Worm (Caenorhabditis elegans): ENCODE measurements around the gene cest-10.

cest-10 gene

ce11 chrIV:7190409-7190808, 10.1 kb downstream of the cest-10 start (continued):
- TF ChIP-seq dmd-8 (GFP tag; IDR thresholded peaks at IDR 0.05), result no peak

ce11 chrIV:7191745-7192144, 11.4 kb downstream of the cest-10 start, which contains the start of gene R13A1.5:
TSS of gene R13A1.5 (minus strand) at chrIV:7191845.
- TF ChIP-seq zfp-2 (tag; optimal IDR thresholded peaks at IDR 0.05) (no peak), F49E8.2 (tag; optimal IDR thresholded peaks at IDR 0.05; ENCODE audit: borderline replicate concordance) (no peak), set-16 (GFP tag; IDR thresholded peaks at IDR 0.05) (no peak), mxl-3 (GFP tag; optimal IDR thresholded peaks at IDR 0.05) (no peak), dmd-8 (GFP tag; IDR thresholded peaks at IDR 0.05) (no peak), mxl-2 (GFP tag; conservative IDR thresholded peaks at IDR 0.05) (no peak), daf-16 (GFP tag; optimal IDR thresholded peaks at IDR 0.05) (no peak), daf-16 (tag; optimal IDR thresholded peaks at IDR 0.05) (no peak), gei-8 (GFP tag; optimal IDR thresholded peaks at IDR 0.05) (no peak), lim-7 (GFP tag; IDR thresholded peaks at IDR 0.05) (no peak), nhr-41 (GFP tag; IDR thresholded peaks at IDR 0.05) (no peak)

- TF ChIP-seq nhr-11 (tag; optimal IDR thresholded peaks at IDR 0.05) (no peak), lin-38 (GFP tag; IDR thresholded peaks at IDR 0.05) (no peak), nhr-76 (tag; optimal IDR thresholded peaks at IDR 0.05) (no peak), nhr-237 (tag; optimal IDR thresholded peaks at IDR 0.05) (no peak)
Observed at ce11 chrIV:7195734-7196133, 15.4 kb downstream of the cest-10 start, which contains the start of gene best-16. TSS of gene best-16 (minus strand) at chrIV:7195834.

- no peak for TF ChIP-seq F37D6.2 (tag; optimal IDR thresholded peaks at IDR 0.05)
- no peak for TF ChIP-seq ceh-44 (GFP tag; IDR thresholded peaks at IDR 0.05)
- no peak for TF ChIP-seq T20F7.1 (GFP tag; optimal IDR thresholded peaks at IDR 0.05)
- no peak for TF ChIP-seq daf-12 (tag; optimal IDR thresholded peaks at IDR 0.05)
- no peak for TF ChIP-seq D1046.2 (GFP tag; IDR thresholded peaks at IDR 0.05)
- no peak for TF ChIP-seq ceh-32 (tag; optimal IDR thresholded peaks at IDR 0.05; ENCODE audit: poor library complexity)
- TF ChIP-seq attf-4 (tag; optimal IDR thresholded peaks at IDR 0.05), result no peak
- no peak for TF ChIP-seq F44E2.7 (GFP tag; IDR thresholded peaks at IDR 0.05)
- TF ChIP-seq sdz-12 (GFP tag; optimal IDR thresholded peaks at IDR 0.05), result no peak
- TF ChIP-seq ztf-11 (tag; optimal IDR thresholded peaks at IDR 0.05), result no peak
Observed at ce11 chrIV:7196853-7197252, 16.5 kb downstream of the cest-10 start, which contains the start of gene unc-8. TSS of gene unc-8 (plus strand) at chrIV:7197153.

- no peak for TF ChIP-seq spr-3 (GFP tag; optimal IDR thresholded peaks at IDR 0.05)
- TF ChIP-seq ceh-82 (tag; optimal IDR thresholded peaks at IDR 0.05), result no peak
- no peak for TF ChIP-seq hlh-11 (tag; optimal IDR thresholded peaks at IDR 0.05)
- TF ChIP-seq lin-15B (tag; optimal IDR thresholded peaks at IDR 0.05), result no peak
- no peak for TF ChIP-seq madf-5 (GFP tag; IDR thresholded peaks at IDR 0.05)
- TF ChIP-seq Y5F2A.4 (GFP tag; optimal IDR thresholded peaks at IDR 0.05), result no peak
- TF ChIP-seq dve-1 (tag; optimal IDR thresholded peaks at IDR 0.05; ENCODE audit: insufficient read depth), result no peak
- no peak for TF ChIP-seq ama-1 (optimal IDR thresholded peaks at IDR 0.05)
- no peak for TF ChIP-seq nhr-111 (GFP tag; optimal IDR thresholded peaks at IDR 0.05)
- TF ChIP-seq ctbp-1 (GFP tag; IDR thresholded peaks at IDR 0.05), result no peak
- no peak for TF ChIP-seq zip-11 (GFP tag; IDR thresholded peaks at IDR 0.05)
- no peak for TF ChIP-seq mxl-2 (GFP tag; conservative IDR thresholded peaks at IDR 0.05)
- TF ChIP-seq nhr-10 (tag; optimal IDR thresholded peaks at IDR 0.05), result no peak
- no peak for TF ChIP-seq vab-7 (GFP tag; IDR thresholded peaks at IDR 0.05)
- no peak for TF ChIP-seq zag-1 (tag; optimal IDR thresholded peaks at IDR 0.05)
- no peak for TF ChIP-seq ZK337.2 (GFP tag; IDR thresholded peaks at IDR 0.05)
- no peak for TF ChIP-seq F44E2.7 (GFP tag; IDR thresholded peaks at IDR 0.05)
- no peak for TF ChIP-seq ceh-62 (tag; optimal IDR thresholded peaks at IDR 0.05)
- no peak for TF ChIP-seq mdt-29 (GFP tag; IDR thresholded peaks at IDR 0.05)
Observed at ce11 chrIV:7203696-7204095, 23.3 kb downstream of the cest-10 start, which contains the start of gene R13A1.3. TSS of gene R13A1.3 (plus strand) at chrIV:7203996.
